Fruit fly (Drosophila melanogaster): ENCODE data around the gene SmydA-8.

Gene SmydA-8

dm6 chrX:2158668-2159163 is 54.9 kb downstream of the SmydA-8 start, which contains the start of gene wapl (continued):
- TF ChIP-seq Deaf1 (tag; optimal IDR thresholded peaks at IDR 0.05): peak; percentile 10
- no peak for TF ChIP-seq CG12104 (GFP tag; optimal IDR thresholded peaks at IDR 0.05)
- TF ChIP-seq CG33213 (GFP tag; optimal IDR thresholded peaks at IDR 0.05): peak; percentile 29
- no peak for TF ChIP-seq CG17361 (GFP tag; IDR thresholded peaks at IDR 0.05)
- TF ChIP-seq vnd (GFP tag; IDR thresholded peaks at IDR 0.05; ENCODE audit: partially characterized antibody): peak; percentile 89
- no peak for TF ChIP-seq CG11504 (tag; optimal IDR thresholded peaks at IDR 0.05)
- no peak for TF ChIP-seq p53 (GFP tag; optimal IDR thresholded peaks at IDR 0.05)
- TF ChIP-seq Ptx1 (GFP tag; IDR thresholded peaks at IDR 0.05): 0 out of 2 replicates have a peak, but pooled peaks have one; percentile 10
- TF ChIP-seq ci (GFP tag; IDR thresholded peaks at IDR 0.05): peak; percentile 44; the same call in 1 of the 3 replicates
- no peak for TF ChIP-seq CG14014 (GFP tag; IDR thresholded peaks at IDR 0.05)
- no peak for TF ChIP-seq CG32772 (GFP tag; IDR thresholded peaks at IDR 0.05)
- TF ChIP-seq E2f1 (GFP tag; IDR thresholded peaks at IDR 0.05): no peak
- TF ChIP-seq Dad (GFP tag; optimal IDR thresholded peaks at IDR 0.05): no peak
- no peak for TF ChIP-seq gsb (GFP tag; IDR thresholded peaks at IDR 0.05)
- no peak for TF ChIP-seq CG14965 (GFP tag; optimal IDR thresholded peaks at IDR 0.05; ENCODE audit: borderline replicate concordance)
- TF ChIP-seq NC2β (GFP tag; optimal IDR thresholded peaks at IDR 0.05): peak; percentile 33
- TF ChIP-seq Pdp1 (GFP tag; optimal IDR thresholded peaks at IDR 0.05): peak in 1 of 2 experiments; percentile 44
- TF ChIP-seq sc (optimal IDR thresholded peaks at IDR 0.05): no peak
- TF ChIP-seq sc (GFP tag; optimal IDR thresholded peaks at IDR 0.05): no peak
- TF ChIP-seq tap (tag; optimal IDR thresholded peaks at IDR 0.05): no peak
- TF ChIP-seq Aef1 (GFP tag; IDR thresholded peaks at IDR 0.05): no peak
- no peak for TF ChIP-seq chm (GFP tag; IDR thresholded peaks at IDR 0.05)
- no peak for TF ChIP-seq Atf6 (GFP tag; IDR thresholded peaks at IDR 0.05)
- peak in 1 of 2 experiments; percentile 17 for TF ChIP-seq chif (GFP tag; optimal IDR thresholded peaks at IDR 0.05)
- TF ChIP-seq CG14441 (GFP tag; IDR thresholded peaks at IDR 0.05): no peak
- TF ChIP-seq HLH3B (GFP tag; IDR thresholded peaks at IDR 0.05): no peak
- no peak for TF ChIP-seq Gsc (GFP tag; IDR thresholded peaks at IDR 0.05)
- TF ChIP-seq ATbp (GFP tag; optimal IDR thresholded peaks at IDR 0.05): no peak
- TF ChIP-seq Awh (GFP tag; IDR thresholded peaks at IDR 0.05): no peak
- TF ChIP-seq bowl (GFP tag; IDR thresholded peaks at IDR 0.05): no peak
- TF ChIP-seq CG7745 (tag; optimal IDR thresholded peaks at IDR 0.05): no peak
- TF ChIP-seq CG11398 (GFP tag; optimal IDR thresholded peaks at IDR 0.05): no peak
- peak; percentile 61 for TF ChIP-seq cg (GFP tag; optimal IDR thresholded peaks at IDR 0.05)
- peak; percentile 6 for TF ChIP-seq Blimp-1 (GFP tag; optimal IDR thresholded peaks at IDR 0.05)
- TF ChIP-seq amos (GFP tag; IDR thresholded peaks at IDR 0.05; ENCODE audit: partially characterized antibody): peak; percentile 97
- TF ChIP-seq H2.0 (GFP tag; IDR thresholded peaks at IDR 0.05): no peak
- no peak for TF ChIP-seq CG31388 (GFP tag; optimal IDR thresholded peaks at IDR 0.05)
- TF ChIP-seq fu2 (GFP tag; optimal IDR thresholded peaks at IDR 0.05): peak; percentile 26
- no peak for TF ChIP-seq CG43689 (GFP tag; IDR thresholded peaks at IDR 0.05)
- no peak for TF ChIP-seq CG18011 (GFP tag; optimal IDR thresholded peaks at IDR 0.05)
- TF ChIP-seq aop (GFP tag; IDR thresholded peaks at IDR 0.05): no peak
- TF ChIP-seq seq (GFP tag; IDR thresholded peaks at IDR 0.05): no peak
- TF ChIP-seq CG1602 (GFP tag; optimal IDR thresholded peaks at IDR 0.05): no peak
- TF ChIP-seq ap (GFP tag; IDR thresholded peaks at IDR 0.05): no peak
- TF ChIP-seq Dll (GFP tag; IDR thresholded peaks at IDR 0.05; ENCODE audit: partially characterized antibody): peak; percentile 94
- no peak for TF ChIP-seq shn (GFP tag; optimal IDR thresholded peaks at IDR 0.05)
- no peak for TF ChIP-seq twi (tag; optimal IDR thresholded peaks at IDR 0.05)
- TF ChIP-seq her (GFP tag; optimal IDR thresholded peaks at IDR 0.05): peak; percentile 64
- TF ChIP-seq MTF-1 (GFP tag; optimal IDR thresholded peaks at IDR 0.05; ENCODE audit: borderline replicate concordance): no peak
- TF ChIP-seq CG18599 (GFP tag; optimal IDR thresholded peaks at IDR 0.05): peak; percentile 5
- TF ChIP-seq ase (GFP tag; IDR thresholded peaks at IDR 0.05): no peak
- TF ChIP-seq crc (GFP tag; optimal IDR thresholded peaks at IDR 0.05): no peak
